Worm (Caenorhabditis elegans) whole organism, early embryonic: ENCODE measurements around the gene ndua-5.

ENCODE experiments used
- ama-1 ChIP-seq: fragments of 150-350 bp; optimal IDR thresholded peaks from 2 replicates; lab custom pipeline; 2014
- ceh-13 ChIP-seq: fragments of 200-800 bp; sonication (Bioruptor generic); optimal IDR thresholded peaks from 2 replicates; lab custom pipeline; 2018; ENCODE audit warnings: mild to moderate bottlenecking, missing genetic modification characterization, missing compliant biosample characterization
- ets-7 ChIP-seq: sonication (generic microtip); optimal IDR thresholded peaks from 2 replicates; lab custom pipeline; 2016; ENCODE audit warnings: missing genotype, missing genetic modification characterization, missing compliant biosample characterization
- flt-1 ChIP-seq: fragments of 200-800 bp; sonication (Bioruptor generic); IDR thresholded peaks from 2 replicates; pipeline ENCODE4 v1.3.6; 2022; ENCODE audit warnings: missing genetic modification characterization, missing compliant biosample characterization
- hmg-4 ChIP-seq: fragments of 200-800 bp; sonication (Bioruptor generic); optimal IDR thresholded peaks from 2 replicates; lab custom pipeline; 2018; ENCODE audit warnings: mild to moderate bottlenecking, missing genetic modification characterization, missing compliant biosample characterization
- hnd-1 ChIP-seq: sonication (generic microtip); optimal IDR thresholded peaks from 2 replicates; lab custom pipeline; 2016; ENCODE audit warnings: missing genetic modification characterization, missing compliant biosample characterization
- tbx-11 ChIP-seq: fragments of 200-800 bp; sonication (Bioruptor generic); IDR thresholded peaks from 2 replicates; pipeline ENCODE4 v1.3.6; 2022; ENCODE audit warnings: missing genetic modification characterization, missing compliant biosample characterization
- tbx-37 ChIP-seq: fragments of 200-800 bp; sonication (Bioruptor generic); conservative IDR thresholded peaks from 2 replicates; pipeline ENCODE4 v1.3.6; 2022; ENCODE audit warnings: missing genetic modification reagents, missing genetic modification characterization, missing compliant biosample characterization

DNA sequence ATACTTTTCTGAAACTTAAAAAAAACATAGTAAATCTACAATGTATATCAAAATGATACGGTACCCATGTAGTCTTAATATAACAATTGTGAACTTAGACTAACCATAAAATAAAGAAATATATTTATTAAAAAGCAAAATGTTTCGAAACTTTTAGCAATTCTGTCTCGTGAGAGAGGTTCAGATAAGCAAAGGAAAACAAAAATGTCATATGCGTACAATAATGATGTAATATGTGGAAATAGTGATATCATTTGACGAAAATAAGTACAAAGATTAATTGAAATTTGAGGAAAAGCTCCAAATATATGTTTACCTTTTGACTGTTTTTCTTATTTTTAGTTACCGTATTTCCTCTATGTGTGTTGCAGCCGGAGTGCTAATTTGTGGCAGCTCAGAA lies 10.6 kb downstream of the ndua-5 start:
- TF ChIP-seq ceh-13 (no peak), tbx-37 (no peak), ama-1 (lab: Kevin White, UChicago) (no peak), hnd-1 (tag; lab: Kevin White, UChicago) (no peak), flt-1 (GFP tag; lab: Robert Waterston, UW) (no peak), hmg-4 (GFP tag; lab: Kevin White, UChicago) (no peak), tbx-11 (GFP tag; lab: Robert Waterston, UW) (no peak), ets-7 (no peak)
